Fruit fly (Drosophila melanogaster): ENCODE results near the gene Crys.

DNA sequence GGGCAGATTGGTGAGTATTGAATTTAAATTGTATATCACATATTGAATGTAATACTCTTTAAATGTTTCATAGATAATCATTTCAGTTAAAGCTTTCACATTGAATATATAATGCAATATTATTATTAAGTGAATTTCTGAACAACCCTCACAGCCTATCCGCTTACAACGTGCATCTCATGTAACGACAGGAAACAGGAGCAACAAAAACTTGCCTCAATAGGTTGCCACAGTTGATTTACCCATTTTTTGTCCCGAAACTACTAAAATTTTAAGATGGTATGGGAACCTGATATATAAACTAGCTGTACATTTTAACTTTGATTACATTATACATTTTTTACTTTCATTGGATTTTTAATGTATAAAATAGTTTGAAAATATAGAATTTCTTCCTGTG is 14.8 kb downstream of the Crys start:
- TF ChIP-seq brk (GFP tag; optimal IDR thresholded peaks at IDR 0.05) (no peak), CG32264 (GFP tag; optimal IDR thresholded peaks at IDR 0.05) (no peak), h (GFP tag; optimal IDR thresholded peaks at IDR 0.05) (no peak), Myc (optimal IDR thresholded peaks at IDR 0.05) (no peak), Hnf4 (GFP tag; optimal IDR thresholded peaks at IDR 0.05) (no peak), HLH106 (tag; optimal IDR thresholded peaks at IDR 0.05) (no peak), fru (GFP tag; optimal IDR thresholded peaks at IDR 0.05) (no peak), Vsx2 (GFP tag; optimal IDR thresholded peaks at IDR 0.05; ENCODE audit: partially characterized antibody) (no peak), CrebA (GFP tag; optimal IDR thresholded peaks at IDR 0.05; ENCODE audit: borderline replicate concordance) (no peak), Dfd (GFP tag; optimal IDR thresholded peaks at IDR 0.05) (no peak), sv (GFP tag; optimal IDR thresholded peaks at IDR 0.05) (no peak), pan (optimal IDR thresholded peaks at IDR 0.05) (no peak), usp (GFP tag; optimal IDR thresholded peaks at IDR 0.05) (no peak), tai (GFP tag; optimal IDR thresholded peaks at IDR 0.05) (no peak)
